Fruit fly (Drosophila melanogaster): Measurements from ENCODE around the gene CG13926.

Gene CG13926

DNA sequence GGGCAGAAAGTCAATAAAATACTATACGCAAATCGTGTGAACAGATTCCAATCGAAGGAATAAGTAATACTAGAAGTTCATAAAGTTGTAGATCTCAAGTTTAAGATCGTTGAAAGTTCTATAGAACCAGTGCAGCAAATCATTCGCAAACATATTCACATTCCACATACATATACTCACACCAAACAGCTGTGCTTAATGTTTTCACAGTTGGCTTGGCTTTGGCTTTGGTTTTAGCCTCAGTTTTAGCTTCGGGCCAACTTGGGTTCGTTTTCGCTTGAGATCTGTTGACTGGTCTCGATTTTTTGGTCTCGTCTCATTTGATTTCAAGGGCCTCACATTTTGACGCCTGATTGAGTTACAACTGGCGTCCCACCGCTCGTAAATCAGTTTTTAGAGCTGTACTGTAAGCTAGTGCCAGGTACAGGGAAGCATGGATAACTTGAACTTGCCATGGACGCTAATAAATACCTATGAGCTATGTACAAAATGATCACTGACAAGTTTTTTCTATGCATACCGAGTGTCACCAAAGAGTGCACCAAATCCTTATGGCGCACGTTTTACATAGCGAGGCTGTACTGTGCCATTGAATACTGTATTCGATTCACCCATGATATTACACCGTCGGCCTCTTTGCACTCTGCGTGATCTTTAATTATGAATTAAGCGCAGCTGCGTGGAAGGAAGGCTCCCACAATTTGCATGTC, 30.7 kb downstream of the CG13926 start (continued):
- TF ChIP-seq Doc2 (GFP tag; IDR thresholded peaks at IDR 0.05) (peak; percentile 49; the same call in 1 of the 2 replicates), Ravus (GFP tag; IDR thresholded peaks at IDR 0.05) (peak; percentile 78), trh (GFP tag; optimal IDR thresholded peaks at IDR 0.05) (peak; percentile 65), bcd (GFP tag; optimal IDR thresholded peaks at IDR 0.05) (peak; percentile 75), repo (GFP tag; optimal IDR thresholded peaks at IDR 0.05) (peak; percentile 77), CG17912 (GFP tag; optimal IDR thresholded peaks at IDR 0.05) (no peak), CG4617 (GFP tag; optimal IDR thresholded peaks at IDR 0.05; ENCODE audit: borderline replicate concordance) (peak; percentile 36), Sox100B (GFP tag; optimal IDR thresholded peaks at IDR 0.05) (peak; percentile 57), maf-S (GFP tag; optimal IDR thresholded peaks at IDR 0.05) (peak; percentile 77), cad (GFP tag; optimal IDR thresholded peaks at IDR 0.05) (no peak), oc (tag; optimal IDR thresholded peaks at IDR 0.05) (peak; percentile 28), MTF-1 (GFP tag; optimal IDR thresholded peaks at IDR 0.05; ENCODE audit: borderline replicate concordance) (peak; percentile 67), Neu2 (GFP tag; optimal IDR thresholded peaks at IDR 0.05; ENCODE audit: borderline replicate concordance) (no peak), grau (tag; optimal IDR thresholded peaks at IDR 0.05) (peak; percentile 94), CG15073 (GFP tag; optimal IDR thresholded peaks at IDR 0.05) (no peak), cas (GFP tag; IDR thresholded peaks at IDR 0.05) (peak; percentile 69; the same call in 1 of the 2 replicates), ap (GFP tag; IDR thresholded peaks at IDR 0.05) (peak; percentile 63), CG6689 (GFP tag; IDR thresholded peaks at IDR 0.05) (peak; percentile 87), CG10462 (GFP tag; optimal IDR thresholded peaks at IDR 0.05) (peak; percentile 45), CG9797 (GFP tag; optimal IDR thresholded peaks at IDR 0.05) (no peak), Dbx (GFP tag; IDR thresholded peaks at IDR 0.05) (peak; percentile 82), lov (optimal IDR thresholded peaks at IDR 0.05) (no peak), lov (GFP tag; IDR thresholded peaks at IDR 0.05) (peak; percentile 78; the same call in 2 of the 3 replicates), unc-4 (GFP tag; IDR thresholded peaks at IDR 0.05; ENCODE audit: partially characterized antibody) (no peak), CG1602 (GFP tag; optimal IDR thresholded peaks at IDR 0.05) (peak; percentile 61), Hr78 (GFP tag; optimal IDR thresholded peaks at IDR 0.05) (peak in 1 of 2 experiments; percentile 7), pita (GFP tag; optimal IDR thresholded peaks at IDR 0.05) (no peak), MBD-R2 (GFP tag; IDR thresholded peaks at IDR 0.05) (peak; percentile 82), CG16815 (GFP tag; optimal IDR thresholded peaks at IDR 0.05) (peak; percentile 42), CG1603 (tag; optimal IDR thresholded peaks at IDR 0.05) (peak; percentile 86), luna (GFP tag; optimal IDR thresholded peaks at IDR 0.05) (peak; percentile 62), Gug (GFP tag; IDR thresholded peaks at IDR 0.05) (peak; percentile 87), corto (GFP tag; optimal IDR thresholded peaks at IDR 0.05) (no peak), zf30C (GFP tag; optimal IDR thresholded peaks at IDR 0.05) (no peak), Antp (GFP tag; optimal IDR thresholded peaks at IDR 0.05) (peak; percentile 92), YL-1 (GFP tag; optimal IDR thresholded peaks at IDR 0.05) (no peak), slou (GFP tag; optimal IDR thresholded peaks at IDR 0.05) (peak; percentile 64), CG11504 (tag; optimal IDR thresholded peaks at IDR 0.05) (peak; percentile 88), Ets97D (GFP tag; optimal IDR thresholded peaks at IDR 0.05) (peak; percentile 58), Poxn (GFP tag; IDR thresholded peaks at IDR 0.05) (0 out of 2 replicates have a peak, but pooled peaks have one; percentile 35), pros (GFP tag; optimal IDR thresholded peaks at IDR 0.05) (no peak), CG10543 (GFP tag; optimal IDR thresholded peaks at IDR 0.05) (peak; percentile 59), CG7987 (GFP tag; optimal IDR thresholded peaks at IDR 0.05) (peak; percentile 47), CG31365 (tag; optimal IDR thresholded peaks at IDR 0.05) (peak; percentile 58), tgo (GFP tag; IDR thresholded peaks at IDR 0.05) (peak; percentile 92), pfk (GFP tag; optimal IDR thresholded peaks at IDR 0.05) (no peak), eyg (GFP tag; optimal IDR thresholded peaks at IDR 0.05) (peak; percentile 77), prd (optimal IDR thresholded peaks at IDR 0.05) (no peak), prd (GFP tag; IDR thresholded peaks at IDR 0.05) (peak; percentile 91), CTCF (GFP tag; optimal IDR thresholded peaks at IDR 0.05) (peak; percentile 21)
